Worm (Caenorhabditis elegans): ENCODE data around the gene K11E4.6.
A peak's percentile ranks its signal among the peaks of the same experiment; 100 is the strongest.

K11E4.6 gene

DNA sequence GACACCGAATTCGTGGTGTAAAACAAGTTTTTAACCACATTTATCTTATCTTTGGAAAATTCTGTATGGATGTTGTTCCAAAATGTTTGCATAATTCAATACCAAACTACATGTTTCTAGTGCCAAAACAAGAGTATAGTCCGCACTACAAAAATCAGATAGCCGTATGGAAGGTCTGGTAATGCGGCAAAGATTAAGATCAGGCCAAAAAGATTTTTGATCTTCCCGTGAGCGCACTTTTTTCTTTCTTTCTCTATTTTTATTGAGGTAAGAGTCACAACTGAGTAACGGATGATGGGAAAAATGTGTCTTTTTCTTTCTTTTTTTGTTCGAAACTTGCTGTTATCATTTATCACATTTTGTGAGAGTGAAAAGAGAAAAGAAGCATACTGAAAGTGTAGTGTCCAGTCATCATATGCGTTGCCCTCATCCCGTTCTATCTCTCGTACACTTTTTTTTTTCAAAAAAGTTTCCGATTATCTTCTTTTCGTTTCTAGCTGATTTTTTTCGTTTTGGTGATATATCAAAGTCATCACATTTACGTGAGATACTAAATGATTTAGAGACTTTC, 20.2 kb downstream of the K11E4.6 start:
- no peak for TF ChIP-seq elt-3 (tag; optimal IDR thresholded peaks at IDR 0.05)
- peak; percentile 3 for TF ChIP-seq unc-62 (GFP tag; optimal IDR thresholded peaks at IDR 0.05)
- peak; percentile 18 for TF ChIP-seq ham-2 (GFP tag; optimal IDR thresholded peaks at IDR 0.05)
- peak; percentile 96 for TF ChIP-seq elt-1 (tag; optimal IDR thresholded peaks at IDR 0.05; ENCODE audit: borderline replicate concordance, insufficient read depth)

DNA sequence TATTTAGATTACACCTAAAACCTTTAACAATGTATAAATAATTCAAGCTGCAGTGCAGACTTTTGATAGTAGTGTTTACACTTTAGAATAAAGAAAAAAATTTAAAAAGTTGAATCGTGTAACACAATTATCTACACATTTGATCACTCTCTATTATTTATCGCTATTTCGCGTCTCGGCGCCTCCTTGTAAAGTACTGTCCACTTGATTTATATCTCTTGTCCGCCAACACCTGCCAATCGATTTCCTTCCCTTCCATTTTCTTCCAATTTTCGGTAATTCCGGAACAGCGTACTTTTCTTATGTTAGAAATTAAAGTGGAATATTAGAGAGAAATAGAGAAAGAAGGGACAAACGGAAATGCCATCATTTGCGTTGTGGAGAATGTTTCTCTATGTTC, 21.1 kb downstream of the K11E4.6 start:
- TF ChIP-seq unc-62 (GFP tag; optimal IDR thresholded peaks at IDR 0.05), result peak; percentile 24
- TF ChIP-seq elt-1 (tag; optimal IDR thresholded peaks at IDR 0.05; ENCODE audit: borderline replicate concordance, insufficient read depth), result peak; percentile 44
- no peak for TF ChIP-seq tbx-8 (GFP tag; optimal IDR thresholded peaks at IDR 0.05)
- no peak for TF ChIP-seq mab-5 (tag; optimal IDR thresholded peaks at IDR 0.05)
- no peak for TF ChIP-seq ces-1 (GFP tag; optimal IDR thresholded peaks at IDR 0.05)
- TF ChIP-seq pha-4 (tag; optimal IDR thresholded peaks at IDR 0.05), result peak; percentile 27
- TF ChIP-seq ceh-83 (GFP tag; optimal IDR thresholded peaks at IDR 0.05), result no peak
- no peak for TF ChIP-seq M03D4.4 (tag; optimal IDR thresholded peaks at IDR 0.05)
- no peak for TF ChIP-seq blmp-1 (tag; optimal IDR thresholded peaks at IDR 0.05)

DNA sequence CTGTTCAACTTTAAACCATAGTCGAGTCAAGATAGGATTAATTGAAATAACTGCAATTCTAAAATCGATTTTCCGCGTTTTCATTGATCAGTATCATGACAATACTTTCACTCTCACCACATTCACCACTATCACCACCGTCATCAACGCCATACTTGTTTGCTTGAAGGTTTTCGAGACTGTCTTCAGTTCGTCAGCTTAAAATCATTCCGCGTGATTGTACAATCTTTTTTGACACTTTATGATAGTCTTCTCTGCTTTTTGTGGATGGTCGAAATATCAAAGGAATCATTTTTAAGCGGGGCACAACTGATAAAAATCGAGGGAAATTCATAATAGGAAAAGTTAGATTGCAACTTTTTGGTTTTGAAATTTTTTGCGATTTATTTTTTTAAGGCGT, 21.8 kb downstream of the K11E4.6 start:
- TF ChIP-seq ceh-43 (GFP tag; optimal IDR thresholded peaks at IDR 0.05) (no peak), blmp-1 (tag; optimal IDR thresholded peaks at IDR 0.05) (no peak), hlh-1 (tag; optimal IDR thresholded peaks at IDR 0.05) (no peak), tbx-8 (GFP tag; optimal IDR thresholded peaks at IDR 0.05) (no peak), ham-2 (GFP tag; optimal IDR thresholded peaks at IDR 0.05) (no peak)

DNA sequence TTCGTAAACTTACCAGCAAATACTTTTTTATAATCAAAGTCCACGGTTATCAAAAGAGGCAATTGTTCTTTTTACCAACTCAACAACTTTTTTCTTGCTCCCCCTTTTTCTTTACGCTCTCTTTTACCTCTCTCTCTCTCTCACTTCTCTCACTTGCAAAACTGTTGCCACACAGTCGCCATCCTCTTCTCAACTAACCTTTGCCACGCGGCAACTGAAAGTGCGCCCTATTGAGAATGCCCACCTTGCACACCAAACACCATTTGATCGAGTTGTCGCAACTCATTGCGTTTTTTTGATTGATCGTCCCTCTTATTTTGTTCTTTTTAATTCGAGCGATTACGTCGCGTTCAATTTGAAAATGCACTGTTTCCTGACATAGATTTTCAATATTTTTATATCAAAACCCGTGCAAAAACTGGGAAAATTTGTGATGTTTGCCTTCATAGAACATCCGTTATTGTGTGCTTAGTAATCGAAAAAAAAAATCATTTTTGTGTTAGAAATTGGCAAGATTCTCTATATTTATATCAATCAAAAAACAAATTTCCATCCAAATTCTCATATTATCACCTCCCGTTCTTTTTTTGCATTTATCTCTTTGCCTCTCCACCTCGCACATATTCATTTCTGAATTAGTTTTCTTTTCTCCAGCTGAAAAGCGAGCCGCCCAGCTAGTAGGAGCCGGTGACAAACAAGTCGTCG, 22.3 kb downstream of the K11E4.6 start, which contains the start of gene nhr-71:
Gene nhr-71 (plus strand): TSS at position 655 of the 705 bp plus-strand sequence.
- TF ChIP-seq flh-1 (GFP tag; optimal IDR thresholded peaks at IDR 0.05) (no peak), ceh-39 (tag; optimal IDR thresholded peaks at IDR 0.05) (peak; percentile 11), elt-1 (tag; optimal IDR thresholded peaks at IDR 0.05; ENCODE audit: borderline replicate concordance, insufficient read depth) (no peak), pha-4 (tag; optimal IDR thresholded peaks at IDR 0.05) (no peak), lsy-2 (tag; optimal IDR thresholded peaks at IDR 0.05) (no peak), bed-3 (GFP tag; optimal IDR thresholded peaks at IDR 0.05) (no peak), snpc-4 (tag; optimal IDR thresholded peaks at IDR 0.05) (no peak), nhr-237 (tag; optimal IDR thresholded peaks at IDR 0.05) (no peak), mls-2 (tag; optimal IDR thresholded peaks at IDR 0.05) (no peak), nhr-2 (tag; optimal IDR thresholded peaks at IDR 0.05) (peak; percentile 19), drap-1 (GFP tag; optimal IDR thresholded peaks at IDR 0.05) (no peak), blmp-1 (tag; optimal IDR thresholded peaks at IDR 0.05) (no peak), sem-2 (GFP tag; optimal IDR thresholded peaks at IDR 0.05) (no peak), mep-1 (tag; optimal IDR thresholded peaks at IDR 0.05) (no peak), unc-39 (tag; optimal IDR thresholded peaks at IDR 0.05) (no peak), elt-3 (tag; optimal IDR thresholded peaks at IDR 0.05) (no peak), lin-13 (tag; optimal IDR thresholded peaks at IDR 0.05) (no peak)

DNA sequence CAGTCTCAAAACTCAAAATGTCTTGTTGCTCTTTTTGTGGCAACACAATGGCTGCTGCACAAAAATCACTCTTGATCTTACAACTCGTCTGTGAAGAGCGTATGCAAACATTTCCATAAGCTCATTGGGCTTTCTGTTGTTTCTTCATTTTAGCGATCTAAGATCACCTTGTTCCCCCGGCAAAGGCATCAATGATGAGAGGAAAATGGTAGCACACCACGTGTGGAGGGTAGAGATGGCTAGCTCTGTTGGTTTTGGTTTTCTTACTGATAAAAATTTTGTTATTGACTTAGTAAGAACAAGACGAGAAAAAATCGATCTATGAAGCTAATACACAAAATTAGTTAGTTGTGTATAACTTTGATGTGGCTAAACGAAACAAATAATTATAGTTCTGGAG, 23.5 kb downstream of the K11E4.6 start:
- TF ChIP-seq nhr-76 (tag; optimal IDR thresholded peaks at IDR 0.05) (no peak), mep-1 (tag; optimal IDR thresholded peaks at IDR 0.05) (no peak), ceh-43 (GFP tag; optimal IDR thresholded peaks at IDR 0.05) (no peak), lsy-2 (tag; optimal IDR thresholded peaks at IDR 0.05) (no peak), flh-1 (GFP tag; optimal IDR thresholded peaks at IDR 0.05) (no peak), lin-13 (tag; optimal IDR thresholded peaks at IDR 0.05) (no peak), cnd-1 (tag; optimal IDR thresholded peaks at IDR 0.05) (no peak), ztf-11 (tag; optimal IDR thresholded peaks at IDR 0.05) (no peak)
